Fruit fly (Drosophila melanogaster) ovary, adult (tissue): Measurements from ENCODE around the gene nerfin-1.

Experiments used
- CG17801 ChIP-seq: fragments of 200-800 bp; optimal IDR thresholded peaks from 2 replicates; lab custom pipeline; 2019; ENCODE audit warnings: missing biosample characterization, mild to moderate bottlenecking, missing genetic modification characterization, moderate library complexity; ENCODE audit not compliant: partially characterized antibody

Gene nerfin-1

DNA sequence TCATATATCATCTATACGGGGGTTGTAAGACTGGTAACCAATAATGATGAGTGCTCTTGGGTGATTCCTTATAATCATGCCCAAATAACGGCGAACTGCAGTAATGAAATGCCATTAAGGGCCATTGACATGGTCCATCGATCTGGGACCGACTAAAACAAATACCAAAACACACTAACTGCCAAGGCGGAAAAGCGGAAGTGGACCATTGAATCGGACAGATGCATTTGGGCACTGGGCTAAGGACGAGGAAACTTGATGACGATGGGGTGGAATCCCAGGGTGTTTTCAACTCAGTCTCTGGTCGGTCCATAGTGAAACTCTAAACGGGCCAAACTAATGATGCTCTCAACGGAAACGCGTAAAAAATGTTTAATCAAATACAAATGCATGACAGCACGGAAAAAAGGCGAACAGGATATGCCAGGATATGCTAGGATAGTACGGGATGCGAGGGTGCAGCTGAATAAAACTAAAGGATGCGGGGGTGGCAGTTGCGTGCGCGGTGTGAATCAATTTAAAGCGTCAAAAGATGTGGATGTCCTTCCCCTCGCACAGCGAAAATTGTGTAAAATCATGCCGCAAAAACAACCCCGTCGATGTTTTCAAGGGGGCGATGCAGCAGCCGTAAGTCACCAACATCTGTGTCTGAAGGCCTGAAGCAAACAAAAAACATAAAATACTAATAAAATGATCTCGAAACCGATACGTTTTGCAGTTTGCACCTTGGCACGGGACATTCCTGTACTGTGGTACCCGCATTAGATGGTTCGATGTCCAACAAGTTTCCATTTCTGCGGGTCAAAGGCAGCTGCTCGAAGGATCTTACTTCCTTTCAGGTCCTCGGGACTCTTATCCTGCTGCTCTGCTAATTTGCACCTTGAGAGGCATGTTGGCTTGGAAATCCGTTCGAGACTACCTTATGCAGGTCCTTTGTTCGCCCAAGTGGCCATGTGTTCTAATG lies 3.8 kb downstream of the nerfin-1 start:
- no peak for TF ChIP-seq CG17801 (GFP tag; lab: Kevin White, UChicago)

DNA sequence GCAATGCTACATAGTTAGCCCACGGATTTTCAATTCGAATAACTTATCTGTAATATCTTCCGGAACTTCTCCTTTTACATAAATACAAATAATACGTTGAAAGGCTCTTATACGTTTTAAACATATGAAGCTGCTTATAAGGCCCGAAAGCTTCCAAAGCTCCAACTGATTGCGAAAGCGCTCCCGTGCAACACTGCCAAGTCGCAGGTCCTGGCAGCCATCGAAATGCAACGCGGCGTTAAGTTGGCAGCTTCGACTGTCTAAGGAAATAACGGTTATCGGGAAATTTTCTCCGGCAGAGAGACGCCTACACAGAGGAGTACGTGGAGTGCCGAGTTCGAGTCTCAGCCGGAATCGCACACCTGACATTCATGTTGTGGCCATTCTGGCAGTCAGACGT lies 4.8 kb downstream of the nerfin-1 start, which contains the start of gene Glut1:
Gene Glut1, plus strand, starts transcription at position 393 of the 400 bp plus-strand sequence.
- no peak for TF ChIP-seq CG17801 (GFP tag; lab: Kevin White, UChicago)

DNA sequence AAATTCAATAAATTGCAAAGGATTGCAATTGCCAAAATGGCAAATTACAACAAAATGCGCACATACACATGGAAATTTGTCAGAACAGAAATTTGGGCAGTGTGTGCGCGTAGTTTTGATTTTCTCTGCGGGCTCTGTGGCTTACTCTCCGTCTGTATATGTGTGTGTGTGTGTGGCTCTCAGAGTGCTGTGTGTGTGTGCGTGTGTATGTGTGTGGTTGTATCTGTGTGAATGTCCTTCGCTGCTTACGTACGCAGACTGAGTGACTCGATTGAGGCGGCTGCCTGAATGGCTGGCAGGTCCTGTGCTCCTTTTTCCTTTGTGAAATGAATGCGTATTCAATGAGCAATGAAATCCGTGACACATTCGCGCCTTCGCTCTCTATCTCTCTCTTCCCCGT lies 5.9 kb downstream of the nerfin-1 start:
- TF ChIP-seq CG17801 (GFP tag; lab: Kevin White, UChicago): no peak

- no peak for TF ChIP-seq CG17801 (GFP tag; lab: Kevin White, UChicago)
Observed at dm6 chr3L:917225-917624, 8.3 kb downstream of the nerfin-1 start.

- TF ChIP-seq CG17801 (GFP tag; lab: Kevin White, UChicago): no peak
Observed at dm6 chr3L:952152-952551, 43.2 kb downstream of the nerfin-1 start.

DNA sequence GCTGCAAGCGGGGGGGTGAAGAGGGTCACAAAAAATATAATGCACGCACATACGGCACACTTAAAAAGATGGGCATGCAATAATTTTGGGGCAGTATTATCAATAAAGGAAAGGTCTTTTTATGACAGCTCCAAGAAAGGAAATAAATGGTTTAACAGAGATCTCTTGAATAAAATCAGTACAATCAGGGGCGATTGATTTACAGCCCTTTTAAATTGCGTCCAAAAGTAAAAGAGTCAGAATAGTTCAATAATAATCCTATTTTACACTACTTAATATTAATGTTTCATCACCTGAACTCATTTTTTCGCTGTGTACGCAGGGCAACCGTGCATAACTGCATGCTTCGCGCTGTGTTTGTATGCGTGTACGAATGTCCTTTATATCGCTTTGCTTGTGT lies 48.0 kb downstream of the nerfin-1 start:
- no peak for TF ChIP-seq CG17801 (GFP tag; lab: Kevin White, UChicago)

DNA sequence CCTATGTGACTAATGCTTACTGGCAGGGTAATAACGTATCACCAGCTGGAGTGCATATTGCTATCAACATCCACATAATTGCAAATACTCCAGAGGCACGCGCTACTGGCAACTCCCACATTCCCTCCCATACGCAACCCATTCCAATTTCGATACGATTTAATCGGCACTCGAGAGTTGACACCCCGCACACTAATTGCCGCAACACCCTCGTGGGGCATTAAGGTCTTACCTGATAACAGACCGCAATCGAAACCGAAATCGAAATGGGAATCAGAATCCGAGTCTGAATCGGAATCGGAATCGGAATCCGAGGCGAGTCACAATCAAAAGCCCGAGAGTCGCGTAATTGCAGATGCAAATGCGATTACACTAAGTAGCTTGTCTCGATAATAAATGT lies 49.7 kb downstream of the nerfin-1 start:
- TF ChIP-seq CG17801 (GFP tag; lab: Kevin White, UChicago): no peak

DNA sequence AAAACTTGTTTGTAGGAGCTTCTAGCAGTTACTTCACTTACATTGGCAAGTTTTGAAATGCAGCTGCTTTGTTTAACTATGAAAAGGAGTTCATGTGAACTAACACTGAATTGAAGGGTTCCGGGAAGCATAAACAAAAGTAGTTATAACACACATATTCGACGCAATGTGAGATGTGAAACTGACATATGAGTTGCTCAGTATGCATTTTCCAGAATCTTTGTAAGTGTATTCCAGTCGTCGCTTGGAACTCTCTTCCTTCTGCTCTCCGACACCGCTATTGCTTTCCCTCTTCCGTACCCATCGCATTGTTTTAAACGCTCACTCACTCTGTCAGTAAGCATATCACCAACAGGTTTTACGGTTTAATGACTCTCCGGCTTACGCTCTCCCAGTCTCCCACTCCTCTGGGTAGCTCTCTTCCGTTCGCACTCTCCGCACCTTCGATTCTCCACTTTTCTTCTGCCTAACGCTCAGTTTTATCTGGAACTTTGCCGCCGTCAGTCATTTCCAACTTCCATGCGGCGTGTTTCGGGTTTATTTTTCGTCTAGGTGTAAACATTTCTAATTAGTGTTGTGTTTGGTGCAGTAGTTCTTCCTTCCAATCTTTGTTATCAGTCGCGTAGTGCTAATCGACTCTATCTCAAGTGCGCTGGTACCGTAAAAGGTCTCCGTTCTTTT lies 50.4 kb downstream of the nerfin-1 start:
- TF ChIP-seq CG17801 (GFP tag; lab: Kevin White, UChicago): no peak

DNA sequence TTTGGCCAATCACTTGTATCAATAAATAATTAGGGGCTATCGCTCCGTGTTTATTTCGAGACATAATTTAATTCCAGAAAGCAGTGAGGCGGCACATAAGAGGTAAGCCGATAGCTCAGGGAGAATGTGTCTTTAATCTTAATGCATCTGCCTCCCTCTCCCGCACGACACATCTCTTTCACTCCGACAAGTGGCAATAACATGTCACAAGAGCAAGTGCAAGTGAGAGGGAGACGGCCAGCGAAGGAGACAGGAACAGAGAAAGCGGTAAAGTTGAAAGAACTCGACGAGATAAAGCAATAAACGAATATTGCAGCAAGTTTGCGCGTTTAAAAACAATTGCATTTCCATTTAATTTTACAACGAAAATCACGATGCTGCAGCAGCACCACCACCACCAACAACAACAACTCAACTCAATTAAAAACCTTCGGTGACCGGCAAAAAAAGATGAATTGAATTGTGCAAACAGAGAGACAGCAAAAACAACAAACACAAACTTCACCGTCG lies 51.0 kb downstream of the nerfin-1 start:
- TF ChIP-seq CG17801 (GFP tag; lab: Kevin White, UChicago): no peak

- TF ChIP-seq CG17801 (GFP tag; lab: Kevin White, UChicago): peak; percentile 39
Observed at dm6 chr3L:960557-960956, 51.6 kb downstream of the nerfin-1 start.
